Worm (Caenorhabditis elegans) whole organism, mixed stage, embryonic: ENCODE measurements around the gene Y46C8AL.11.

Source experiments
- M03D4.4 ChIP-seq: sonication (generic microtip); optimal IDR thresholded peaks from 2 replicates; lab custom pipeline; 2017; ENCODE audit warnings: mild to moderate bottlenecking, missing genetic modification characterization, missing compliant biosample characterization
- bed-3 ChIP-seq: fragments of 200-800 bp; sonication (Bioruptor generic); optimal IDR thresholded peaks from 3 replicates; lab custom pipeline; 2018; ENCODE audit warnings: mild to moderate bottlenecking, missing genetic modification characterization, moderate library complexity, missing compliant biosample characterization
- blmp-1 ChIP-seq: fragments of 150-350 bp; optimal IDR thresholded peaks from 2 replicates; lab custom pipeline; 2014; ENCODE audit warnings: missing biosample characterization, missing genetic modification characterization
- ceh-83 ChIP-seq: fragments of 200-800 bp; sonication (Bioruptor generic); optimal IDR thresholded peaks from 2 replicates; lab custom pipeline; 2018; ENCODE audit warnings: mild to moderate bottlenecking, missing genetic modification characterization, missing compliant biosample characterization
- ces-1 ChIP-seq: fragments of 150-350 bp; optimal IDR thresholded peaks from 2 replicates; lab custom pipeline; 2014; ENCODE audit warnings: missing biosample characterization, missing genetic modification reagents, missing genetic modification characterization
- cnd-1 ChIP-seq: fragments of 200-800 bp; sonication (Bioruptor generic); optimal IDR thresholded peaks from 2 replicates; lab custom pipeline; 2018; ENCODE audit warnings: mild to moderate bottlenecking, missing genetic modification characterization, missing compliant biosample characterization
- drap-1 ChIP-seq: fragments of 200-800 bp; sonication (Bioruptor generic); optimal IDR thresholded peaks from 3 replicates; lab custom pipeline; 2018; ENCODE audit warnings: mild to moderate bottlenecking, missing genetic modification characterization, missing compliant biosample characterization
- elt-1 ChIP-seq: sonication (generic microtip); optimal IDR thresholded peaks from 2 replicates; lab custom pipeline; 2017; ENCODE audit warnings: missing genetic modification characterization, mild to moderate bottlenecking, missing compliant biosample characterization, antibody characterized with exemption, moderate library complexity, borderline replicate concordance; ENCODE audit not compliant: insufficient read depth
- elt-3 ChIP-seq: fragments of 150-350 bp; optimal IDR thresholded peaks from 2 replicates; lab custom pipeline; 2014; ENCODE audit warnings: missing biosample characterization, missing genetic modification characterization
- flh-1 ChIP-seq: fragments of 200-800 bp; sonication (Bioruptor generic); optimal IDR thresholded peaks from 2 replicates; lab custom pipeline; 2018; ENCODE audit warnings: mild to moderate bottlenecking, missing genetic modification characterization, moderate library complexity, missing compliant biosample characterization
- ham-2 ChIP-seq: fragments of 200-800 bp; sonication (Bioruptor generic); optimal IDR thresholded peaks from 2 replicates; lab custom pipeline; 2018; ENCODE audit warnings: mild to moderate bottlenecking, missing genetic modification characterization, missing compliant biosample characterization
- hlh-1 ChIP-seq: fragments of 150-350 bp; optimal IDR thresholded peaks from 2 replicates; lab custom pipeline; 2014; ENCODE audit warnings: missing biosample characterization, missing genetic modification reagents, missing genetic modification characterization
- lin-13 ChIP-seq: fragments of 150-350 bp; optimal IDR thresholded peaks from 2 replicates; lab custom pipeline; 2014; ENCODE audit warnings: missing biosample characterization, missing genetic modification characterization
- lin-32 ChIP-seq: fragments of 200-800 bp; sonication (Bioruptor generic); optimal IDR thresholded peaks from 2 replicates; lab custom pipeline; 2018; ENCODE audit warnings: mild to moderate bottlenecking, missing genetic modification characterization, missing compliant biosample characterization
- lsy-2 ChIP-seq: fragments of 150-350 bp; optimal IDR thresholded peaks from 2 replicates; lab custom pipeline; 2014; ENCODE audit warnings: missing biosample characterization, missing genetic modification characterization
- mab-5 ChIP-seq: fragments of 150-350 bp; optimal IDR thresholded peaks from 2 replicates; lab custom pipeline; 2014; ENCODE audit warnings: missing biosample characterization, missing genetic modification characterization
- mep-1 ChIP-seq: fragments of 150-350 bp; optimal IDR thresholded peaks from 2 replicates; lab custom pipeline; 2017; ENCODE audit warnings: missing biosample characterization, missing genetic modification reagents, missing genetic modification characterization, inconsistent platforms
- mls-2 ChIP-seq: sonication (generic microtip); optimal IDR thresholded peaks from 2 replicates; lab custom pipeline; 2016; ENCODE audit warnings: mild to moderate bottlenecking, missing genetic modification characterization, moderate library complexity, missing compliant biosample characterization
- nhr-12 ChIP-seq: fragments of 150-350 bp; optimal IDR thresholded peaks from 2 replicates; lab custom pipeline; 2014; ENCODE audit warnings: missing biosample characterization, missing genetic modification characterization
- nhr-2 ChIP-seq: fragments of 150-350 bp; optimal IDR thresholded peaks from 2 replicates; lab custom pipeline; 2014; ENCODE audit warnings: missing biosample characterization, missing genetic modification characterization
- nhr-237 ChIP-seq: fragments of 150-350 bp; optimal IDR thresholded peaks from 2 replicates; lab custom pipeline; 2014; ENCODE audit warnings: missing biosample characterization, missing genetic modification characterization
- nhr-28 ChIP-seq: fragments of 150-350 bp; optimal IDR thresholded peaks from 2 replicates; lab custom pipeline; 2014; ENCODE audit warnings: missing biosample characterization, missing genetic modification characterization
- nhr-76 ChIP-seq: sonication (generic microtip); optimal IDR thresholded peaks from 2 replicates; lab custom pipeline; 2017; ENCODE audit warnings: missing biosample characterization, missing genetic modification characterization
- pha-4 ChIP-seq: fragments of 150-350 bp; optimal IDR thresholded peaks from 2 replicates; lab custom pipeline; 2018; ENCODE audit warnings: missing biosample characterization, missing genetic modification reagents, missing genetic modification characterization
- sem-2 ChIP-seq: fragments of 200-800 bp; sonication (Bioruptor generic); optimal IDR thresholded peaks from 2 replicates; lab custom pipeline; 2018; ENCODE audit warnings: mild to moderate bottlenecking, missing genetic modification characterization, missing compliant biosample characterization
- snpc-4 ChIP-seq: fragments of 150-350 bp; optimal IDR thresholded peaks from 2 replicates; lab custom pipeline; 2014; ENCODE audit warnings: missing biosample characterization, missing genetic modification characterization
- sptf-1 ChIP-seq: sonication (generic microtip); optimal IDR thresholded peaks from 2 replicates; lab custom pipeline; 2017; ENCODE audit warnings: mild to moderate bottlenecking, missing genetic modification characterization, moderate library complexity, missing compliant biosample characterization
- tbx-8 ChIP-seq: fragments of 200-800 bp; sonication (Bioruptor generic); optimal IDR thresholded peaks from 2 replicates; lab custom pipeline; 2018; ENCODE audit warnings: mild to moderate bottlenecking, missing genetic modification characterization, moderate library complexity, missing compliant biosample characterization
- unc-39 ChIP-seq: fragments of 150-350 bp; optimal IDR thresholded peaks from 2 replicates; lab custom pipeline; 2014; ENCODE audit warnings: missing biosample characterization, missing genetic modification characterization
- unc-62 ChIP-seq: fragments of 150-350 bp; optimal IDR thresholded peaks from 2 replicates; lab custom pipeline; 2014; ENCODE audit warnings: missing biosample characterization, missing genetic modification reagents, missing genetic modification characterization
- zip-8 ChIP-seq: fragments of 150-350 bp; optimal IDR thresholded peaks from 2 replicates; lab custom pipeline; 2014; ENCODE audit warnings: missing biosample characterization, missing genetic modification characterization
- ztf-11 ChIP-seq: fragments of 150-350 bp; optimal IDR thresholded peaks from 2 replicates; lab custom pipeline; 2014; ENCODE audit warnings: missing biosample characterization, missing genetic modification characterization

The Y46C8AL.11 gene

ce11 chrIV:3918160-3918559 is 24.9 kb upstream of the Y46C8AL.11 start, which contains the start of gene F56D6.23:
F56D6.23 (plus strand) TSS chrIV:3918460.
- TF ChIP-seq M03D4.4 (tag; lab: Kevin White, UChicago) (no peak), nhr-76 (tag; lab: Kevin White, UChicago) (no peak), mab-5 (no peak), sem-2 (GFP tag; lab: Kevin White, UChicago) (no peak), drap-1 (no peak), ztf-11 (tag; lab: Kevin White, UChicago) (no peak), elt-3 (tag; lab: Kevin White, UChicago) (no peak), ceh-83 (GFP tag; lab: Kevin White, UChicago) (no peak), ham-2 (GFP tag; lab: Kevin White, UChicago) (no peak), pha-4 (tag; lab: Kevin White, UChicago) (no peak), ces-1 (no peak), sptf-1 (tag; lab: Kevin White, UChicago) (no peak), blmp-1 (no peak), mep-1 (tag; lab: Kevin White, UChicago) (no peak)

- no peak for TF ChIP-seq sptf-1 (tag; lab: Kevin White, UChicago)
- TF ChIP-seq ztf-11 (tag; lab: Kevin White, UChicago): no peak
- TF ChIP-seq nhr-237 (tag; lab: Kevin White, UChicago): no peak
- TF ChIP-seq snpc-4 (tag; lab: Kevin White, UChicago): no peak
- TF ChIP-seq mep-1 (tag; lab: Kevin White, UChicago): no peak
- no peak for TF ChIP-seq lin-13 (tag; lab: Kevin White, UChicago)
- TF ChIP-seq hlh-1 (tag; lab: Kevin White, UChicago): no peak
- no peak for TF ChIP-seq mls-2 (tag; lab: Kevin White, UChicago)
- TF ChIP-seq nhr-12 (tag; lab: Kevin White, UChicago): no peak
- no peak for TF ChIP-seq nhr-2
- TF ChIP-seq ceh-83 (GFP tag; lab: Kevin White, UChicago): no peak
- no peak for TF ChIP-seq bed-3 (GFP tag; lab: Kevin White, UChicago)
- no peak for TF ChIP-seq flh-1 (GFP tag; lab: Kevin White, UChicago)
- no peak for TF ChIP-seq lsy-2 (tag; lab: Kevin White, UChicago)
- no peak for TF ChIP-seq elt-3 (tag; lab: Kevin White, UChicago)
- no peak for TF ChIP-seq M03D4.4 (tag; lab: Kevin White, UChicago)
- no peak for TF ChIP-seq unc-39 (tag; lab: Kevin White, UChicago)
- no peak for TF ChIP-seq elt-1 (tag; lab: Kevin White, UChicago)
- TF ChIP-seq pha-4 (tag; lab: Kevin White, UChicago): no peak
- no peak for TF ChIP-seq lin-32 (GFP tag; lab: Kevin White, UChicago)
These were observed 23.6 kb upstream of the Y46C8AL.11 start, which contains the start of gene srz-19 for ce11 chrIV:3919506-3919905. srz-19 (plus strand) TSS chrIV:3919806.

- no peak for TF ChIP-seq nhr-2
- no peak for TF ChIP-seq pha-4 (tag; lab: Kevin White, UChicago)
- no peak for TF ChIP-seq blmp-1
- no peak for TF ChIP-seq nhr-28
- TF ChIP-seq mep-1 (tag; lab: Kevin White, UChicago): no peak
- no peak for TF ChIP-seq zip-8 (tag; lab: Kevin White, UChicago)
- TF ChIP-seq nhr-237 (tag; lab: Kevin White, UChicago): no peak
- no peak for TF ChIP-seq nhr-76 (tag; lab: Kevin White, UChicago)
These were observed 21.2 kb upstream of the Y46C8AL.11 start, which contains the start of gene clec-67 for ce11 chrIV:3921898-3922297. clec-67 (plus strand) TSS chrIV:3922165.

- no peak for TF ChIP-seq sptf-1 (tag; lab: Kevin White, UChicago)
- TF ChIP-seq pha-4 (tag; lab: Kevin White, UChicago): no peak
- no peak for TF ChIP-seq lsy-2 (tag; lab: Kevin White, UChicago)
- TF ChIP-seq elt-3 (tag; lab: Kevin White, UChicago): no peak
- TF ChIP-seq nhr-237 (tag; lab: Kevin White, UChicago): no peak
- no peak for TF ChIP-seq sem-2 (GFP tag; lab: Kevin White, UChicago)
- TF ChIP-seq tbx-8 (GFP tag; lab: Kevin White, UChicago): no peak
- no peak for TF ChIP-seq nhr-12 (tag; lab: Kevin White, UChicago)
- TF ChIP-seq drap-1: no peak
- TF ChIP-seq nhr-2: no peak
- no peak for TF ChIP-seq lin-13 (tag; lab: Kevin White, UChicago)
- no peak for TF ChIP-seq unc-62 (GFP tag; lab: Kevin White, UChicago)
- TF ChIP-seq cnd-1 (tag; lab: Kevin White, UChicago): no peak
- TF ChIP-seq ham-2 (GFP tag; lab: Kevin White, UChicago): no peak
- no peak for TF ChIP-seq mls-2 (tag; lab: Kevin White, UChicago)
- no peak for TF ChIP-seq nhr-76 (tag; lab: Kevin White, UChicago)
- TF ChIP-seq, all 35 proteins: peak for 0
These were observed 17.0 kb upstream of the Y46C8AL.11 start, which contains the start of gene clec-68 for ce11 chrIV:3926117-3926516. clec-68 (plus strand) TSS chrIV:3926417.
